Worm (Caenorhabditis elegans): ENCODE data around the gene F53A10.2.

ce11 chrII:1203523-1203922 is 6.3 kb downstream of the F53A10.2 start:
- TF ChIP-seq W03F9.2 (tag; optimal IDR thresholded peaks at IDR 0.05), result no peak
- TF ChIP-seq him-1 (tag; optimal IDR thresholded peaks at IDR 0.05), result no peak

All from whole organism, L4/young adult.